Fruit fly (Drosophila melanogaster): ENCODE results near the gene CG10555.

Gene CG10555

dm6 chrX:8444883-8445572 is 46.3 kb downstream of the CG10555 start (continued):
- TF ChIP-seq unc-4 (GFP tag; IDR thresholded peaks at IDR 0.05; ENCODE audit: partially characterized antibody) = no peak
- TF ChIP-seq CG2129 (GFP tag; IDR thresholded peaks at IDR 0.05; ENCODE audit: partially characterized antibody) = no peak
- TF ChIP-seq CG9817 (tag; optimal IDR thresholded peaks at IDR 0.05) = no peak
- peak; percentile 40 for TF ChIP-seq CG9932 (GFP tag; IDR thresholded peaks at IDR 0.05)
- TF ChIP-seq D19B (GFP tag; optimal IDR thresholded peaks at IDR 0.05) = no peak
- peak; percentile 84 for TF ChIP-seq exex (tag; optimal IDR thresholded peaks at IDR 0.05)
- TF ChIP-seq B-H2 (GFP tag; optimal IDR thresholded peaks at IDR 0.05) = no peak
- no peak for TF ChIP-seq jigr1 (GFP tag; IDR thresholded peaks at IDR 0.05)
- TF ChIP-seq eyg (GFP tag; optimal IDR thresholded peaks at IDR 0.05) = no peak
- TF ChIP-seq ase (GFP tag; IDR thresholded peaks at IDR 0.05) = peak; percentile 5; the same call in 1 of the 3 replicates
- TF ChIP-seq Antp (GFP tag; optimal IDR thresholded peaks at IDR 0.05) = no peak
- TF ChIP-seq hbn (GFP tag; IDR thresholded peaks at IDR 0.05; ENCODE audit: partially characterized antibody) = no peak
- peak; percentile 40; the same call in 1 of the 2 replicates for TF ChIP-seq CG32772 (GFP tag; IDR thresholded peaks at IDR 0.05)
- TF ChIP-seq CG15479 (GFP tag; optimal IDR thresholded peaks at IDR 0.05) = no peak
- TF ChIP-seq hkb (optimal IDR thresholded peaks at IDR 0.05) = no peak
- no peak for TF ChIP-seq hkb (GFP tag; IDR thresholded peaks at IDR 0.05)
- no peak for TF ChIP-seq CG3065 (GFP tag; optimal IDR thresholded peaks at IDR 0.05)
- TF ChIP-seq CG10267 (tag; optimal IDR thresholded peaks at IDR 0.05) = peak; percentile 77
- TF ChIP-seq Sry-δ (GFP tag; optimal IDR thresholded peaks at IDR 0.05) = no peak
- TF ChIP-seq CG11504 (tag; optimal IDR thresholded peaks at IDR 0.05) = peak; percentile 72
- TF ChIP-seq CG2120 (GFP tag; optimal IDR thresholded peaks at IDR 0.05) = peak; percentile 37
- no peak for TF ChIP-seq CG3838 (GFP tag; optimal IDR thresholded peaks at IDR 0.05)
- TF ChIP-seq MTF-1 (GFP tag; optimal IDR thresholded peaks at IDR 0.05; ENCODE audit: borderline replicate concordance) = no peak
- TF ChIP-seq Opbp (GFP tag; IDR thresholded peaks at IDR 0.05; ENCODE audit: partially characterized antibody) = no peak
- peak; percentile 75 for TF ChIP-seq CG2678 (tag; optimal IDR thresholded peaks at IDR 0.05)
- TF ChIP-seq CG10654 (GFP tag; optimal IDR thresholded peaks at IDR 0.05) = no peak
- no peak for TF ChIP-seq CG12104 (GFP tag; optimal IDR thresholded peaks at IDR 0.05)
- peak; percentile 35 for TF ChIP-seq Xbp1 (GFP tag; optimal IDR thresholded peaks at IDR 0.05)
- TF ChIP-seq run (tag; optimal IDR thresholded peaks at IDR 0.05) = no peak
- TF ChIP-seq CG13123 (GFP tag; optimal IDR thresholded peaks at IDR 0.05) = no peak
- no peak for TF ChIP-seq sens-2 (GFP tag; IDR thresholded peaks at IDR 0.05)
- peak; percentile 60 for TF ChIP-seq CG17359 (tag; optimal IDR thresholded peaks at IDR 0.05)
- no peak for TF ChIP-seq Asciz (GFP tag; optimal IDR thresholded peaks at IDR 0.05)
- TF ChIP-seq CG15514 (GFP tag; optimal IDR thresholded peaks at IDR 0.05) = peak; percentile 28
- 0 out of 2 replicates have a peak, but pooled peaks have one; percentile 17 for TF ChIP-seq GATAe (GFP tag; conservative IDR thresholded peaks at IDR 0.05)
- no peak for TF ChIP-seq CG6654 (GFP tag; optimal IDR thresholded peaks at IDR 0.05)
- TF ChIP-seq Hr39 (optimal IDR thresholded peaks at IDR 0.05) = no peak
- TF ChIP-seq ash1 (GFP tag; optimal IDR thresholded peaks at IDR 0.05) = no peak
- TF ChIP-seq al (GFP tag; IDR thresholded peaks at IDR 0.05) = no peak
- peak; percentile 2 for TF ChIP-seq CG12155 (GFP tag; optimal IDR thresholded peaks at IDR 0.05)
- no peak for TF ChIP-seq Lim3 (GFP tag; IDR thresholded peaks at IDR 0.05)
- no peak for TF ChIP-seq Ravus (GFP tag; IDR thresholded peaks at IDR 0.05)
- peak; percentile 23 for TF ChIP-seq CG7271 (tag; optimal IDR thresholded peaks at IDR 0.05)
- TF ChIP-seq CG17829 (tag; optimal IDR thresholded peaks at IDR 0.05) = peak; percentile 88
- TF ChIP-seq CG2202 (tag; optimal IDR thresholded peaks at IDR 0.05) = no peak
- peak; percentile 57 for TF ChIP-seq CG15269 (tag; optimal IDR thresholded peaks at IDR 0.05)
- peak; percentile 89 for TF ChIP-seq gem (tag; optimal IDR thresholded peaks at IDR 0.05)
- TF ChIP-seq BEAF-32 (GFP tag; optimal IDR thresholded peaks at IDR 0.05) = peak; percentile 7
- TF ChIP-seq TFAM (GFP tag; optimal IDR thresholded peaks at IDR 0.05) = no peak
- no peak for TF ChIP-seq pros (GFP tag; optimal IDR thresholded peaks at IDR 0.05)
